Worm (Caenorhabditis elegans) whole organism, young adult: ENCODE data around the gene rab-39.

ENCODE experiments used
- B0019.2 ChIP-seq: fragments of 200-800 bp; sonication (Bioruptor generic); conservative IDR thresholded peaks from 2 replicates; pipeline ENCODE4 v1.3.6; 2022; ENCODE audit warnings: missing genetic modification reagents, missing genetic modification characterization, missing compliant biosample characterization
- B0261.1 ChIP-seq: sonication (generic microtip); optimal IDR thresholded peaks from 2 replicates; lab custom pipeline; 2016; ENCODE audit warnings: mild to moderate bottlenecking, missing genetic modification characterization, moderate library complexity, missing compliant biosample characterization
- F23B12.7 ChIP-seq: sonication (generic microtip); optimal IDR thresholded peaks from 2 replicates; lab custom pipeline; 2017; ENCODE audit warnings: missing genetic modification characterization, mild to moderate bottlenecking, missing compliant biosample characterization, antibody characterized with exemption, moderate library complexity; ENCODE audit not compliant: insufficient read depth
- F37B4.10 ChIP-seq: fragments of 200-800 bp; sonication (Bioruptor generic); IDR thresholded peaks from 2 replicates; pipeline ENCODE4 v1.3.6; 2022; ENCODE audit warnings: missing genetic modification characterization, missing compliant biosample characterization
- F55B11.4 ChIP-seq: sonication (generic microtip); optimal IDR thresholded peaks from 2 replicates; lab custom pipeline; 2016; ENCODE audit warnings: missing compliant biosample characterization, missing genetic modification characterization, borderline replicate concordance; ENCODE audit not compliant: insufficient read depth
- K11D2.4 ChIP-seq: fragments of 200-800 bp; sonication (Bioruptor generic); IDR thresholded peaks from 2 replicates; pipeline ENCODE4 v1.3.6; 2022; ENCODE audit warnings: missing genetic modification reagents, missing genetic modification characterization, missing compliant biosample characterization
- K12H6.12 ChIP-seq: fragments of 200-800 bp; sonication (Bioruptor generic); optimal IDR thresholded peaks from 2 replicates; lab custom pipeline; 2018; ENCODE audit warnings: mild to moderate bottlenecking, missing genetic modification characterization, missing compliant biosample characterization
- Y67H2A.10 ChIP-seq: fragments of 200-800 bp; sonication (Bioruptor generic); conservative IDR thresholded peaks from 2 replicates; pipeline ENCODE4 v1.3.6; 2022; ENCODE audit warnings: missing genetic modification reagents, missing genetic modification characterization, missing compliant biosample characterization
- Y79H2A.3 ChIP-seq: fragments of 200-800 bp; sonication (Bioruptor generic); conservative IDR thresholded peaks from 2 replicates; pipeline ENCODE4 v1.3.6; 2022; ENCODE audit warnings: missing genetic modification reagents, missing genetic modification characterization, missing compliant biosample characterization
- aptf-3 ChIP-seq: fragments of 200-800 bp; sonication (Bioruptor generic); IDR thresholded peaks from 2 replicates; pipeline ENCODE4 v1.3.6; 2022; ENCODE audit warnings: missing genetic modification characterization, missing compliant biosample characterization
- atf-7 ChIP-seq: sonication (generic microtip); optimal IDR thresholded peaks from 2 replicates; lab custom pipeline; 2017; ENCODE audit warnings: mild to moderate bottlenecking, missing genetic modification characterization, missing compliant biosample characterization
- cebp-1 ChIP-seq, 2 experiments: fragments of 200-800 bp in 1 of 2; sonication (Bioruptor generic) in 1 of 2; sonication (generic microtip) in 1 of 2; IDR thresholded peaks in 1 of 2; optimal IDR thresholded peaks in 1 of 2; 2 replicates each; pipeline versions ENCODE4 v1.3.6 to Lab custom; 2017 to 2022; ENCODE audit warnings: missing compliant biosample characterization in 2 of 2, missing genetic modification characterization in 2 of 2, mild to moderate bottlenecking in 1 of 2, missing genetic modification reagents in 1 of 2, moderate library complexity in 1 of 2
- cebp-2 ChIP-seq: fragments of 200-800 bp; sonication (Bioruptor generic); IDR thresholded peaks from 2 replicates; pipeline ENCODE4 v1.3.6; 2022; ENCODE audit warnings: missing genetic modification characterization, missing compliant biosample characterization
- ceh-58 ChIP-seq: fragments of 200-800 bp; sonication (Bioruptor generic); IDR thresholded peaks from 2 replicates; pipeline ENCODE4 v1.3.6; 2022; ENCODE audit warnings: missing genetic modification characterization, missing compliant biosample characterization
- ceh-91 ChIP-seq: fragments of 200-800 bp; sonication (Bioruptor generic); IDR thresholded peaks from 2 replicates; pipeline ENCODE4 v1.3.6; 2022; ENCODE audit warnings: missing genetic modification reagents, missing genetic modification characterization, missing compliant biosample characterization
- chd-7 ChIP-seq: sonication (generic microtip); optimal IDR thresholded peaks from 2 replicates; lab custom pipeline; 2016; ENCODE audit warnings: mild to moderate bottlenecking, missing genetic modification characterization, moderate library complexity, missing compliant biosample characterization
- efl-1 ChIP-seq: fragments of 150-350 bp; optimal IDR thresholded peaks from 2 replicates; lab custom pipeline; 2014; ENCODE audit warnings: missing biosample characterization, missing genetic modification reagents, missing genetic modification characterization
- egl-44 ChIP-seq: fragments of 200-800 bp; sonication (Bioruptor generic); IDR thresholded peaks from 2 replicates; pipeline ENCODE4 v1.3.6; 2022; ENCODE audit warnings: missing genetic modification reagents, missing genetic modification characterization, missing compliant biosample characterization
- egrh-3 ChIP-seq: fragments of 200-800 bp; sonication (Bioruptor generic); IDR thresholded peaks from 2 replicates; pipeline ENCODE4 v1.3.6; 2022; ENCODE audit warnings: missing genetic modification reagents, missing genetic modification characterization, missing compliant biosample characterization
- gei-17 ChIP-seq: fragments of 200-800 bp; sonication (Bioruptor generic); optimal IDR thresholded peaks from 2 replicates; lab custom pipeline; 2018; ENCODE audit warnings: mild to moderate bottlenecking, missing genetic modification characterization, missing compliant biosample characterization
- hmg-20 ChIP-seq: fragments of 200-800 bp; sonication (Bioruptor generic); IDR thresholded peaks from 2 replicates; pipeline ENCODE4 v1.3.6; 2022; ENCODE audit warnings: missing genetic modification reagents, missing genetic modification characterization, missing compliant biosample characterization
- lag-1 ChIP-seq: fragments of 200-800 bp; sonication (Bioruptor generic); IDR thresholded peaks from 2 replicates; pipeline ENCODE4 v1.3.6; 2022; ENCODE audit warnings: missing genetic modification reagents, missing genetic modification characterization, missing compliant biosample characterization
- lin-40 ChIP-seq: sonication (generic microtip); optimal IDR thresholded peaks from 2 replicates; lab custom pipeline; 2016; ENCODE audit warnings: missing genetic modification characterization, mild to moderate bottlenecking, missing compliant biosample characterization, missing genotype, missing genetic modification reagents
- lin-54 ChIP-seq: fragments of 200-800 bp; sonication (Bioruptor generic); optimal IDR thresholded peaks from 2 replicates; lab custom pipeline; 2018; ENCODE audit warnings: mild to moderate bottlenecking, missing genetic modification characterization, missing compliant biosample characterization
- lsy-27 ChIP-seq: sonication (generic microtip); optimal IDR thresholded peaks from 2 replicates; lab custom pipeline; 2017; ENCODE audit warnings: missing genetic modification characterization, mild to moderate bottlenecking, missing compliant biosample characterization, antibody characterized with exemption, missing genotype, borderline replicate concordance; ENCODE audit not compliant: insufficient read depth
- madf-6 ChIP-seq: fragments of 200-800 bp; sonication (Bioruptor generic); IDR thresholded peaks from 2 replicates; pipeline ENCODE4 v1.3.6; 2022; ENCODE audit warnings: missing genetic modification reagents, missing genetic modification characterization, missing compliant biosample characterization
- mes-4 ChIP-seq: sonication (generic microtip); optimal IDR thresholded peaks from 2 replicates; lab custom pipeline; 2016; ENCODE audit warnings: missing genotype, missing genetic modification characterization, missing compliant biosample characterization
- nhr-27 ChIP-seq: fragments of 200-800 bp; sonication (Bioruptor generic); optimal IDR thresholded peaks from 2 replicates; lab custom pipeline; 2018; ENCODE audit warnings: mild to moderate bottlenecking, missing genetic modification characterization, moderate library complexity, missing compliant biosample characterization
- sea-2 ChIP-seq: fragments of 200-800 bp; sonication (Bioruptor generic); IDR thresholded peaks from 2 replicates; pipeline ENCODE4 v1.3.6; 2022; ENCODE audit warnings: missing genetic modification characterization, missing compliant biosample characterization
- snpc-1.1 ChIP-seq: sonication (generic microtip); optimal IDR thresholded peaks from 2 replicates; lab custom pipeline; 2017; ENCODE audit warnings: missing genetic modification characterization, mild to moderate bottlenecking, missing compliant biosample characterization, antibody characterized with exemption, moderate library complexity, missing genotype, missing genetic modification reagents; ENCODE audit not compliant: insufficient read depth
- sptf-2 ChIP-seq: fragments of 200-800 bp; sonication (Bioruptor generic); optimal IDR thresholded peaks from 2 replicates; lab custom pipeline; 2018; ENCODE audit warnings: mild to moderate bottlenecking, missing genetic modification characterization, missing compliant biosample characterization
- tlf-1 ChIP-seq: fragments of 200-800 bp; sonication (Bioruptor generic); optimal IDR thresholded peaks from 2 replicates; lab custom pipeline; 2018; ENCODE audit warnings: mild to moderate bottlenecking, missing genetic modification characterization, missing compliant biosample characterization
- zim-3 ChIP-seq: sonication (generic microtip); optimal IDR thresholded peaks from 2 replicates; lab custom pipeline; 2017; ENCODE audit warnings: mild to moderate bottlenecking, missing genetic modification characterization, moderate library complexity, missing compliant biosample characterization
- ztf-26 ChIP-seq: sonication (generic microtip); optimal IDR thresholded peaks from 2 replicates; lab custom pipeline; 2017; ENCODE audit warnings: missing genetic modification characterization, missing compliant biosample characterization
- ztf-28 ChIP-seq: fragments of 200-800 bp; sonication (Bioruptor generic); IDR thresholded peaks from 2 replicates; pipeline ENCODE4 v1.3.6; 2022; ENCODE audit warnings: missing genetic modification reagents, missing genetic modification characterization, missing compliant biosample characterization
- ztf-3 ChIP-seq: fragments of 200-800 bp; sonication (Bioruptor generic); optimal IDR thresholded peaks from 2 replicates; lab custom pipeline; 2018; ENCODE audit warnings: mild to moderate bottlenecking, missing genetic modification characterization, missing compliant biosample characterization
- ztf-6 ChIP-seq: fragments of 200-800 bp; sonication (Bioruptor generic); IDR thresholded peaks from 2 replicates; pipeline ENCODE4 v1.3.6; 2022; ENCODE audit warnings: missing genetic modification reagents, missing genetic modification characterization, missing compliant biosample characterization

The rab-39 gene

DNA sequence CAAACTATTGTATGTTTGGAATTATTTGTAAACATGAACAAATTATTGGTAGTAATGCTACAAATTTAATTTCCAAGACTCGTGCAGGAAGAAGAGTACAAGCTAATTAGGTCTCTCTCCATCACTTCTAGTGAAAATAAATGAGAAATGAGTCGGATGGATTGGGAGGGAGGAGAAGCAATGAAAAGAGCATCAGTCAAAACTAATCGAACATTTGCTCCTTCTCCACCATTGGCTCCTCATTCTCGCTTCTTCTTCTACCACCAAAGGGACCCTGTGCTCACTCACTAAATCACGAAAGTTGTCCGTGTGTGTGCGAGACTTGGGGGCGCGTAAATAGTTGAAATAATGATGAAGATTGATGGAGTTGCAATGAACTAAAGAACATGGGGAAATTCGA lies 15.9 kb downstream of the rab-39 start:
- no peak for TF ChIP-seq K11D2.4 (GFP tag; lab: Robert Waterston, UW)
- TF ChIP-seq Y79H2A.3: no peak
- TF ChIP-seq efl-1 (GFP tag; lab: Kevin White, UChicago): no peak
- no peak for TF ChIP-seq lag-1 (GFP tag; lab: Robert Waterston, UW)
- no peak for TF ChIP-seq nhr-27
- TF ChIP-seq mes-4 (tag; lab: Kevin White, UChicago): no peak
- no peak for TF ChIP-seq ztf-3
- TF ChIP-seq Y67H2A.10 (GFP tag; lab: Robert Waterston, UW): no peak
- no peak for TF ChIP-seq atf-7 (tag; lab: Kevin White, UChicago)

DNA sequence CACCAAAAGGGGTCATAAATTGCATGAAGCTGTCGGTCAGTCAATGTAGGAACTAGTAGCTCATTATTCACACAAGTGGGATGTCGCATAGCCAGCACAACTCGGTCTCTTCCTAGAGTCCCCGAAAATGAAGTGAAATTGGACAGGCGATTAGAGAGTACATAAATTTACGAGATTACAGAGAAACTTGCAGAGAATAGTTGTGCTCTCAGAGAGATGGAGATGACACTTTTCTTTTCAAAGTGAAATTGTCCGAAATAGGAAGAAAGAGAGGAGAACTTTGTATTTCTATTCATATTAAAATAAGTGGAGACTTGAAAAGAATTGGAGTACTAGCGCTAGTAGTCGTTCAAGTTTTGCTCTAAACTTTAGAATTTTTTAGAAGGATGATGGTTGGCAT lies 17.1 kb downstream of the rab-39 start:
- no peak for TF ChIP-seq ztf-26 (tag; lab: Kevin White, UChicago)
- TF ChIP-seq B0019.2 (GFP tag; lab: Robert Waterston, UW): no peak
- TF ChIP-seq sea-2 (GFP tag; lab: Robert Waterston, UW): no peak
- no peak for TF ChIP-seq ceh-58 (GFP tag; lab: Robert Waterston, UW)
- no peak for TF ChIP-seq lsy-27
- TF ChIP-seq madf-6 (GFP tag; lab: Robert Waterston, UW): no peak
- no peak for TF ChIP-seq B0261.1 (tag; lab: Kevin White, UChicago)
- TF ChIP-seq lin-54 (GFP tag; lab: Kevin White, UChicago): no peak
- no peak for TF ChIP-seq K12H6.12 (tag; lab: Kevin White, UChicago)
- TF ChIP-seq zim-3: no peak
- TF ChIP-seq egl-44 (GFP tag; lab: Robert Waterston, UW): no peak
- TF ChIP-seq F37B4.10 (GFP tag; lab: Robert Waterston, UW): no peak
- TF ChIP-seq F23B12.7 (tag; lab: Kevin White, UChicago): no peak
- TF ChIP-seq hmg-20 (GFP tag; lab: Robert Waterston, UW): no peak
- no peak for TF ChIP-seq ztf-6 (GFP tag; lab: Robert Waterston, UW)
- no peak for TF ChIP-seq sptf-2 (GFP tag; lab: Kevin White, UChicago)
- TF ChIP-seq ceh-91 (GFP tag; lab: Robert Waterston, UW): no peak
- no peak for TF ChIP-seq tlf-1

- TF ChIP-seq F55B11.4 (tag; lab: Kevin White, UChicago) (no peak), B0019.2 (GFP tag; lab: Robert Waterston, UW) (no peak), aptf-3 (GFP tag; lab: Robert Waterston, UW) (no peak), Y79H2A.3 (no peak), egrh-3 (GFP tag; lab: Robert Waterston, UW) (no peak), ztf-28 (GFP tag; lab: Robert Waterston, UW) (no peak)
These were observed 17.9 kb downstream of the rab-39 start for ce11 chrII:9304849-9305248.

DNA sequence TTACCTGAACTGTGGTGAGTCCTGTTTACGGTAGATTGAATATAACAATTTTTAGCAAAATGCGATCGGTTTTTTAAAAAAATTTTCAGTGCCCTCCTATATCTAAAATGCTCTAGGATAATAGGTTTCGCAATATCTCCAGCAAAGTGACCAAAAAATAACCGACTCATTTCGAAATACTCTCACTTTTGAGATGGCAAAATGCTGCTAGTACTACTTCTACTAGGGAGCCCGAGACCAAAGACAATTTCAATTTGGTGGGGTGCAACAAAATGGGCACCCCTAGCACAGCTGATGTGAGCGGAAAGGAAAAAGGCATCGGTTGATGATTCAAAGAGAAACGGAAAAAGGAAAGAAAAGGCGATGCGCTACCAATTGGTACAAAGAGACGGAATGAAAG lies 19.2 kb downstream of the rab-39 start:
- TF ChIP-seq ztf-3 (no peak), chd-7 (tag; lab: Kevin White, UChicago) (no peak), cebp-1 (GFP tag; IDR thresholded peaks at IDR 0.05; lab: Robert Waterston, UW) (no peak), cebp-1 (tag; optimal IDR thresholded peaks at IDR 0.05; lab: Kevin White, UChicago) (peak; percentile 77), gei-17 (GFP tag; lab: Kevin White, UChicago) (no peak), snpc-1.1 (tag; lab: Kevin White, UChicago) (no peak), mes-4 (tag; lab: Kevin White, UChicago) (no peak), cebp-2 (GFP tag; lab: Robert Waterston, UW) (no peak), lin-40 (tag; lab: Kevin White, UChicago) (no peak)
